Fruit fly (Drosophila melanogaster) whole organism, embryonic: ENCODE data around the gene CG2611.

Experiments used
- CG11695 ChIP-seq: fragments of 200-800 bp; sonication (Bioruptor generic); IDR thresholded peaks from 3 replicates; pipeline ENCODE4 v1.3.6; 2022; ENCODE audit warnings: missing biosample characterization, missing genetic modification characterization
- CG1832 ChIP-seq: fragments of 200-800 bp; sonication (Bioruptor generic); optimal IDR thresholded peaks from 2 replicates; lab custom pipeline; 2017; ENCODE audit warnings: missing biosample characterization, mild to moderate bottlenecking, missing genetic modification characterization, inconsistent platforms
- CG30431 ChIP-seq: fragments of 200-800 bp; sonication (Bioruptor generic); optimal IDR thresholded peaks from 2 replicates; lab custom pipeline; 2017; ENCODE audit warnings: missing biosample characterization, missing genetic modification characterization
- CG4617 ChIP-seq: fragments of 200-800 bp; sonication (Bioruptor generic); optimal IDR thresholded peaks from 3 replicates; lab custom pipeline; 2016; ENCODE audit warnings: missing biosample characterization, missing genetic modification characterization, borderline replicate concordance
- HmgD ChIP-seq: fragments of 200-800 bp; sonication (Bioruptor generic); optimal IDR thresholded peaks from 3 replicates; lab custom pipeline; 2016; ENCODE audit warnings: missing biosample characterization, missing genetic modification characterization
- bab2 ChIP-seq: fragments of 200-800 bp; sonication (Bioruptor generic); optimal IDR thresholded peaks from 2 replicates; lab custom pipeline; 2016; ENCODE audit warnings: missing biosample characterization, missing genetic modification characterization
- bsh ChIP-seq, 2 experiments: fragments of 200-800 bp; sonication (Bioruptor generic); optimal IDR thresholded peaks; 2 replicates each; lab custom pipeline; 2017 to 2018; ENCODE audit warnings: mild to moderate bottlenecking in 2 of 2, missing biosample characterization in 2 of 2, missing genetic modification characterization in 2 of 2, moderate library complexity in 1 of 2
- ci ChIP-seq: fragments of 200-800 bp; sonication (Bioruptor generic); IDR thresholded peaks from 3 replicates; pipeline ENCODE4 v1.3.6; 2022; ENCODE audit warnings: missing biosample characterization, missing genetic modification characterization
- pum ChIP-seq: fragments of 200-800 bp; sonication (Bioruptor generic); optimal IDR thresholded peaks from 2 replicates; lab custom pipeline; 2016; ENCODE audit warnings: missing biosample characterization, missing genetic modification characterization
- row ChIP-seq: fragments of 200-800 bp; sonication (Bioruptor generic); IDR thresholded peaks from 3 replicates; pipeline ENCODE4 v1.3.6; 2022; ENCODE audit warnings: missing biosample characterization, missing genetic modification characterization

- TF ChIP-seq ci (GFP tag; lab: Robert Waterston, UW), result no peak
- TF ChIP-seq HmgD (GFP tag; lab: Kevin White, UChicago), result no peak
- TF ChIP-seq row, result no peak
- no peak for TF ChIP-seq CG11695
- TF ChIP-seq CG1832, result no peak
- no peak for TF ChIP-seq CG4617 (GFP tag; lab: Kevin White, UChicago)
- no peak for TF ChIP-seq bsh (GFP tag; optimal IDR thresholded peaks at IDR 0.05; lab: Kevin White, UChicago)
- no peak for TF ChIP-seq bab2
- no peak for TF ChIP-seq pum (GFP tag; lab: Kevin White, UChicago)
- TF ChIP-seq CG30431 (GFP tag; lab: Kevin White, UChicago), result no peak
Observed at dm6 chr2L:20640617-20641016, 9.4 kb upstream of the CG2611 start, which contains the start of gene Sfp38D.
